Worm (Caenorhabditis elegans) whole organism, dauer: Measurements from ENCODE around the gene srd-7.

Experiments
- unc-62 ChIP-seq: sonication (generic microtip); optimal IDR thresholded peaks from 2 replicates; lab custom pipeline; 2017; ENCODE audit warnings: missing biosample characterization, missing genetic modification reagents, missing genetic modification characterization

Gene srd-7

DNA sequence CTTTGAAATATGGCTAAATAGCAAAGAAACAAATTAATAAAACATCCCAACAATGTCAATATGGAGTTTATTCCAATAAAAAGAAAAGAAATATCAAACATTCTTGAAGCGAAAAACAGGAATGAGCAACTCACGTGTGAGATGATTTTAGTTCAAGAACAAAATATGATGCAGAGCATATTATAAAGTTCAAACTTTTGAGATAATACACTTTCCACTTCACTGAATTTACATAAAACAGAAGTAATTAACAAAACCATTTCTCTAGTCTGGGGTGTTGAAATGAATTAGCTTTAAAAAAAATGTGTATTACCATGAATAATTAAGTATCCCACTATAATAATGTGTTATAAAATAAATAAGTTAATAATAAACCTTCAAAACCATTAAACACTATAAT is at the start of gene srd-7:
Gene srd-7 (minus strand): TSS at position 101 of the 400 bp plus-strand sequence.
- no peak for TF ChIP-seq unc-62 (GFP tag; lab: Kevin White, UChicago)

DNA sequence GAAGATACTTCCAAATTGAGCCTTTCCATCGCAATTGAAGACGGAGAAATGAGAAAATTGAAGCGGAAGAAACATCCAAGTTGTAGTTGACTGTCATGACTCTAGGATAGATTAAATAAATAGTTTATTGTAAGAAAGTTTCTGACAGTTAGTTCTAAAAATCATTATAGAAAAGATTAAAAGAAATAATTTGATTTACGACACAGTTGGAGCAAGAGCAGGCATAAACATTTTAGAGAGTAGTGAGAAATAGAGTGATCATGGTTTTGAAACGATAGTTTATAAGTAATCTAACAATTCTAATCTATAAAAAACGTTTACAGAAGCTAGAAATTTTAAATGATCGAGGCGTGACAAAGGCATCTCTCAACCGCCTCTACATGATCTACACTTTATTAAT is 45.5 kb upstream of the srd-7 start, which contains the start of gene best-15:
Gene best-15 (minus strand): TSS at position 101 of the 400 bp plus-strand sequence.
- no peak for TF ChIP-seq unc-62 (GFP tag; lab: Kevin White, UChicago)

DNA sequence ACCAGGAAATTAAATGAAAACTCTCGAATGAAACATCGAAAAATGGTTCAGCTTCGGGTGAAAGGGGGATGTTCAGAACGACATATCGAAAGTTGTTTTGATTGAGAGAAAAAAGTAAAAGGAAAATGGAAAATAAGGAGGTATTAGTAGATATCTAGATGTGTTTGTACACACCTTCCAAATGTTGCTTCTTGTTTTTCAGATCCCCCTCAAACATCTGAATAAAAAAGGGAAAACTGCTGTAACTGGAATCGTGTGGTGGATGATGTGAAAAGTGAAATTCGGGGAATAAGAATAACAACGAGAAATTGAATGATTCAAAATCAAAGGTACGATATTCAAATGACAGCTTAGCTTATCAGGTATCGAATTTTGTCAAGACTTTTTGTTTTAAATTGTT is 41.4 kb upstream of the srd-7 start, which contains the start of gene npax-3:
Gene npax-3 (minus strand): TSS at position 101 of the 400 bp plus-strand sequence.
- TF ChIP-seq unc-62 (GFP tag; lab: Kevin White, UChicago), result no peak

DNA sequence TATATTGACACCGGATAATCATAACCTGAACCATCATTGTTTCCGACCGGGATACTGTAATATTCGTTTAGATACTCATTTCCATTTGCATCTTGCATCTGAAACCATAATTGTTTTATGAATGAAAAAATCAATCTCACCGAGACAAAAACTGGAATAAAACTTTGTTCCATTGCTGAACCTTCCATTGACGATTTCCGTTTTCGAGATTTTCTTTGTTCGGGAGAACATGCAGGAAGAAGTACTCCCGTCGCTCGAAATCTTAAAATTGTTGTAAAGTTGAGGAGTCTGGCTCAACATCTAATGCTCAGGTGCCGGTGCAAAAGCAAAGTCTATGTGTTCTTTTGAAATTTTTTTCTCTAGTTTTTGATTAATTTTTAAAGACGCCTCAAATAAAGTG is 39.4 kb upstream of the srd-7 start:
- TF ChIP-seq unc-62 (GFP tag; lab: Kevin White, UChicago), result no peak

DNA sequence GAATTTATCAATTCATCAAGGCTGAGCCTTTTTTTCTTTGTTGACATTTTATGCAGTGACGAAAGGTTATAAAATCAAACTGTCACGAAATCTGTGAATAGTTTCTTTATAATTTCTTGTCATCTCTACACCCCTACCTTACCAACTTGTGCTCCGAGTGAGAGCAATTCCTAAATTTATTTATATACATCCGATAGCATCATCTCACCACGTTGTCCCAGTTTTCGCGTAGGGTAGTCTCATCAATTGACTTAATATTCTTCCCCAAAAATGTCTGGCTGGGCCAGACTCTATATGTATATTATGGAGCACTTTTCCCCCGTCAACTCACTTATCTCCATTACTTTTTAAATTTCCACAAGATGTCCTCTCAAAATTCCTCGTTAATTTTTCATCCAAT is 38.8 kb upstream of the srd-7 start:
- no peak for TF ChIP-seq unc-62 (GFP tag; lab: Kevin White, UChicago)

DNA sequence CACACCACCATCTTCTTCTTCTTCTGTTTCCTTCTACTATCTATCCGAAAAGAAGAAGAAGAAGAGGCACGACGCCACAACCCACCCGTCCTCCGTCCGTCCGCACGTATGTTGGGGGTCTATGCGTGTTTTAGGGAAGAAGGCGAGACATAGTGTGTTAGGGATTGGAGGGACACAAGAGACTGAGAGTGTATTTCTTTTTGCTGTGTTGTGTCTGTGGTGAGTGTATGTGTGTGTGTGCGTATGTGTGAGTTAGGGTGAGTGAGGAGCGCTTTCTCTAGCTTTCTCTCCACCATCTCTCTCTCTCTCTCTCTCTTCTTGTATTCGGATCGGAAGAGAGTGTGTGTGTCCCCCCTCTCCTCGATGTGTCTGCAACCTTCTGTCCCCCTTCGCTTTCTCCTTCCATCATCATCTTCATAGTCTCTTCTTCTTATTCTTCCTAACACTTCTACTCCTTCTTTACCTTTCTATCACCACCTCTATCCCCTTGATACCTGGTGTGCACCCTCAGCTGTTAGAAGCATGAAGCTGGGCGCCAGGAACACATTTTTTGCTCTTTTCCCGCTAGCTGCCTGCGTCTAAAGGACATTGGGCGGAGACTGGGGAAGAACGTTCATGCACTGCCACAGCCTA is 35.2 kb upstream of the srd-7 start:
- TF ChIP-seq unc-62 (GFP tag; lab: Kevin White, UChicago), result peak; percentile 71

DNA sequence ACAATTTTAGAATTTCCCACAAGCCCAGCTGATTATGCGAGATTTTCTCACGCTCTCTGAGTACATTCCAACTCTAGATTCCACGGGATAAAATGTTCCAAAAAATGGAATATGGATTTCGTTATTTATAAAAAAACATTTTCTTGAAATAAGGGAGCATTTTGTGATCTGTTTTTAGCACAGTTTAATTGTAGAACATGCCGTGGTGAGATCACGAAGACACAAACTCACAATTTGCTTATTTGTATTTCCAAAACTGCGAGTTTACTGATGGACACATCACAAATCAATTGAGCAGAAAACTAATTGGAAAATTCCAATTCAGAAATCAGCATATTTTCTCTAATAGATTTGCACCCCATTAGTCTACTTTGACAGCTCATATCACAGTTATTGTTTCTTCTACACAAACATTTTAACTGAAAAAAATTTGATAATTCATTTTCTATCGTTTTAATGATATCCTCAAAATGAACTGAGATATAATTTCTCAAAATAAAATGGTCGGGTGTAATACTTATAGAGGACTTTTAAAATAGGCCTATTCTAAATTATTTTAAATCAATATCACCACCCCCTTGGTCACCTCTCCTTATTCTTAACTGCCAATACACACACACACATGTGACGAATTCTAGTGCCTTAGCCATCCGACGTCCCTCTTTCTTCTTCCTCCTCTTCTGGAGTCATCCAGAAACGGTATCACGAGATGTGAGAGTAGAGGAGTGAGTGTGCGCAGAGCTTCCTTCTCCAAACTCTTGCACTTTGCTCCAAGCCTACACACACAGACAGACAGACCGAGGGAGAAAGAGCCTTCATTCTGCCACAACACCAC is 34.4 kb upstream of the srd-7 start:
- no peak for TF ChIP-seq unc-62 (GFP tag; lab: Kevin White, UChicago)

DNA sequence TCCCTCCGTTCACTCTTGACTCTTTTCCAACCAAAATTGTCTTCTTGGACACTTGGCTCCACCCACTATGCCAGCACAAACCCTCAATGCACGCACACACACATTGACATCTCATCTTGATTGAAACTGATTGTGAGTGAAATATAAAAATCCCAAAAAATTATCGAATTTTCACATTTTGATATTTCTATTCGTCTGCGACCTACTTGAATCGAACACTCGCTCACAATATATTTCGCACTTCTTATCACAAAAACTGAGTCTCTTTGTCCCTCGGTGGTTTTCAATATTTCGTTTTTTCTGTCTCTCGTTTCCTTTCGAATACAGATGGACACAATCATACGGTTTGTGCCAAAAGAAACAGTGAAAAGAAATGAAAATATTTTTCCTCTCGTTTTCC is 33.5 kb upstream of the srd-7 start:
- TF ChIP-seq unc-62 (GFP tag; lab: Kevin White, UChicago), result no peak

DNA sequence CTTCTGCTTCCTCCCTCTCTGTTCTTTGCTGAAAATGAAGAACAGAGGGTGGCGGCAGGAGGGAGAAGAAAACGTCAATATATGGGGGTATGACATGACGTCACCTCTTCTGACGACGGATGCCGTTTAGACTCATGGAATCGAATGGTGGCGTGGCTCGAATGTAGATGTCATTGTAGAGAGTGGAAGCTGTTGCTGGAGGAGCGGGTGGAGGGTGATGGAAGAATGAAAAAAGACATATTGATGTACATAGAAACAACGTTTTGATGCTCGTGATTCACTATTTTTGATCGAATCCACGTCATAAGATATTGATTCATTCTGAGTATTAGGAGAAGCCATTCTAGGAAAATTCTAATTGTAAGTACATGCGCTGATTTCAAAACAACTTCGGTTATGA is 32.4 kb upstream of the srd-7 start:
- TF ChIP-seq unc-62 (GFP tag; lab: Kevin White, UChicago), result no peak

DNA sequence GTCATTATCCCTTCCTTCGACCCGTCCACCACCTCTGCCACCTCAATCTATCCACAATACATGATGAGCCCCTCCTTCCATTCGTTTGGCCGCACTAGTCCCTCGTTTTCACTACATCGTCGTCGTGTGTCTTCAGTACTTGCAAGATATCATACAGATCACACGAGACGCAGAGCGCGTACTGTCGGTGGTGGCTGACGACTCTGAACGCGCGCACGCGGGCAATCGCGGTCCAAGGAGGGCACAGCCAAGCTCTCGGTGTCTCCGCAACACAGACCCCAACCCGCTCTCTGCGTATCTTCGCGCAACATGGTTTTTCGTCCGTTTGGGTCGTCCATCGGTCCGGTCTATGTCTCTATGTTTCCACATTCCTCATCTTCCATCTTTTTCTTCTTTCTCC is 30.4 kb upstream of the srd-7 start:
- no peak for TF ChIP-seq unc-62 (GFP tag; lab: Kevin White, UChicago)

DNA sequence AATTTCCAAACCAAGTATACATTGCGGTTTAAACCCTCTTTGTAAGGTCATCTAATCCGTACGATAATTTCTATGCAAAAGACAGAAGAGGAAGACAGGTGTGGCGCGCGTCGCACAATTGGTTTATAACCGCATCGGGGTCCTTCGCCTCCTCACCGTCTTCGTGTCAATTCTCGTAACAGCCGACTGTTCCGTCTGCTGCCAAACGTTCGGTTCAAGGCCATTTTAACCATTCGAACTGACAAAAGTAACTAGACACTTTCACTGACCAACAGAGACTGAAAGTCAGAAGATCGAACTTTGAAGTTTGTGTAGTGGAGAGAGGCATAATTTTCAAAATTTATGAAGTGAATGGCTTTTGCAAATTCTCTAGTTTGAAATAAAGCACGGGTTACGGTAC is 29.3 kb upstream of the srd-7 start:
- no peak for TF ChIP-seq unc-62 (GFP tag; lab: Kevin White, UChicago)

DNA sequence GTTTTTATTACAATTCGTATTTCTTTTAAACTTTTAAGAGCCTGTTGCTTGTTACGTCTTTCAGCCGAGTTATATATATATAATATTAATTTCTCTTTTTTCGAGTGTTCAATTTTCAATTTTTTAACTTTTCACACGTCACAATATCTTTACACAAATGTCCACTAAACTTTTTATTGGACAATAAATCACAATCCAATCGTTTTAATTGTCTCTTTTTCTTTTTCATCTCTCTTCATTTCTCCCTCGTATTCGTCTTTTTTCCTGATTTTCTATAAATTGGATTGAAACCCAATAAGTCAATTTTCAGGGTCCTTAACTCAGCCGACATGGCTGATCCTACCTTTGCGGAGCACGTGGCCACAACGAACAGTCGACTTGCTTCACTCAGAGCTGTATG is 25.5 kb upstream of the srd-7 start, which contains the start of gene miz-1:
Gene miz-1 (plus strand): TSS at position 301 of the 400 bp plus-strand sequence.
- no peak for TF ChIP-seq unc-62 (GFP tag; lab: Kevin White, UChicago)

DNA sequence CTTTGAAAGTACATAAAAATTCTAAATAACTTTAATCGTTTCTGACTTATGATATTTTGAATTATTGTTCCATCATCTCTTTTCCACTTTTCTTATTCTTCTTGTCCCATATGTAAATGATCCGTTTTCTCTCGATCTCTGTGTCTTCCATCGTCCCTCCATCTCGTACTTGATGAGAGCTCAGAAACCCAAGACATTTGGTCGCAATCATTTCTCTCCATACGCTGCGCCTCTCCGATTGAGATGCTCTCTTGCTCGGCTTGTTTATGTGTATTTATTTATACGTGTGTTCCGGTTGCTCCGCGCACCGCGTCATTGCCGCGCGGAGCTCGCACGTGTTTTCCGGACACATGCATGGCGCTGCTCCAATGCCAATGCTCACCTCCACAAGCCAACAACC is 24.8 kb upstream of the srd-7 start:
- no peak for TF ChIP-seq unc-62 (GFP tag; lab: Kevin White, UChicago)

DNA sequence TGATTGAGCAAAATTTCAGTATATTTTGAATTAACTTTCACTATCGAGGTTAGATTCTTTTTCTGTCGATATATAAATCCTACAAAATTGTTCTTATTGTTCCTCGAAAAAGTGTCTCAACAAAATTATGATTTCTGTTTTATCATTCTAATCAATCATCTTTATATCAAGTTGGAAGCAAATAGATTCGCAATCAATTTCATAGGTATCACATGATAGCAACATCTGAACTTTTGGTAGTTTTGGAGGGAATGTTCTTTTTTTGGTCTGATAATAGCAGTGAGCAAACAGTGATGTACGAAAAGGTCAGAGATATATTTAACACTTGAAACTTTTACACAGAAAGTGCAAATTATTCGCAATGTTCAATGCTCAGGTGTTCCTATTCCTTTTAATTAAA is 24.2 kb upstream of the srd-7 start:
- no peak for TF ChIP-seq unc-62 (GFP tag; lab: Kevin White, UChicago)

DNA sequence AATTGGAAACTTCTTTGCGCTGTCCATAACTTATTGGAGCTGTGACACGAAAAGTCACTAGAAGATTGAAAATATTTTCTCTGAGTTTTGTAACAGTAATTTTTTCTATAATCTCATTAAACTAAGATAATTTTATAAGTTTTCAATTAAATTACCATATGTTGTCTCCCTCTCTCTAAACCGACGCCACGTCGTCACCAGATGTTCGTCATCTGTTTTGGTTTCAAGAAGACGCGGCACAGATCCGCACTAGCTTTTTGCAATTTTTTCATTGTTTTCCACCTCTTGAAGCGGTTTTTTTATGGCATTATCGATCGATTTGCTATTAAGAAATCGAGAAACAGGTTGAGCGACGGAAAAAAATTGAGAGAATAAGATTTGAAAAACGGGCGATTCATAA is 17.3 kb upstream of the srd-7 start:
- TF ChIP-seq unc-62 (GFP tag; lab: Kevin White, UChicago), result no peak

DNA sequence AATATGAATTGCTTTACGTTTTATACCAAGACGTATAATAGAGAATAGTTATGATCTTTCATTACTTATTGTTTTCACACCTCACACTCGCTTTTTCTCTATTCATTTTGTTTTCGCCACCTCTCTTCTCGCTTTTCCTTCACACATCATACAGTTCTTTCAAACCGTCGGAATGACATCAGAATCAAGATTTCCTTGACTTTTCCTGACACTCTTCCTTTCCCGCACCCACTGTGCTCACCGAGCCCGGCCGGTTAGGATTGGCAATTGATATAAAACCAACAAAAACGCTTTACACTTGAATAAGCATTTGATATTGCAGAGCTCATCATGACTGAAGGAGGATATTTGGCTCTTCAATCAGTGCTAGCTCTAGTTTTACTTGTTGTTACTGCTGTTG is 12.7 kb upstream of the srd-7 start, which contains the start of gene zipt-2.1:
Gene zipt-2.1 (plus strand): TSS at position 301 of the 400 bp plus-strand sequence.
- TF ChIP-seq unc-62 (GFP tag; lab: Kevin White, UChicago), result no peak
